Worm (Caenorhabditis elegans): ENCODE data around the gene hyl-1.

hyl-1 gene

DNA sequence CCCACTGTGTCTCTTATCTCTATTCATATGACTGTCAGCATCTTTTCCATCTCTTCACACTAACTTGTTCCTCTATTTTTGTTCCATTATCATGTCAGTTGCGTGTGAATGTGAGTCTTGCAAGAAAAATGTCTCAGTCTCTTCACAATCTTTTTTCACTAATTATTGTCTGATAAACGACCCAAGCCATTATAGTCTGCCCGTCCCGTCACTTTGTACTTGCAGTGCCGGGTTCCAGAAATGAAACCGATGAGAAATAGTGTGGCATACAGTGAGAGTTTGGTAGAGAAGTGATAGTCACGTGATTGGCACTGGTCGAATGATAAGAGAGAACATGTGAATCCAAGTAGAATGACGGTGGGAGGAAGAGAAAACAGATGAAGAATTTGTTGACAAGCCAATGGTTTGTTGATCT, 11.3 kb upstream of the hyl-1 start (continued):
- TF ChIP-seq hpl-2 (GFP tag; optimal IDR thresholded peaks at IDR 0.05) (peak; percentile 75), unc-62 (GFP tag; optimal IDR thresholded peaks at IDR 0.05) (no peak), ets-5 (GFP tag; IDR thresholded peaks at IDR 0.05) (no peak), tbx-2 (tag; optimal IDR thresholded peaks at IDR 0.05) (peak; percentile 90), dpl-1 (GFP tag; optimal IDR thresholded peaks at IDR 0.05) (peak in 1 of 3 experiments; percentile 40), C34B4.2 (tag; optimal IDR thresholded peaks at IDR 0.05) (no peak), sox-4 (tag; optimal IDR thresholded peaks at IDR 0.05) (peak; percentile 6), nhr-11 (tag; optimal IDR thresholded peaks at IDR 0.05) (peak; percentile 72), ama-1 (optimal IDR thresholded peaks at IDR 0.05) (no peak), elt-2 (tag; optimal IDR thresholded peaks at IDR 0.05) (peak; percentile 100), mef-2 (tag; optimal IDR thresholded peaks at IDR 0.05) (peak; percentile 69), nhr-77 (tag; optimal IDR thresholded peaks at IDR 0.05) (no peak), pag-3 (tag; optimal IDR thresholded peaks at IDR 0.05; ENCODE audit: borderline replicate concordance, insufficient read depth) (no peak), pax-3 (tag; optimal IDR thresholded peaks at IDR 0.05) (peak; percentile 40), ceh-63 (GFP tag; optimal IDR thresholded peaks at IDR 0.05) (no peak), snpc-4 (tag; optimal IDR thresholded peaks at IDR 0.05) (peak; percentile 30), mdl-1 (tag; optimal IDR thresholded peaks at IDR 0.05) (peak in 1 of 2 experiments; percentile 95), ceh-82 (tag; optimal IDR thresholded peaks at IDR 0.05) (peak in 1 of 3 experiments; percentile 5), nhr-85 (tag) (peak; percentile 98), egl-27 (tag; optimal IDR thresholded peaks at IDR 0.05) (peak; percentile 28 to 57), jun-1 (tag; optimal IDR thresholded peaks at IDR 0.05) (peak; percentile 81), sptf-1 (tag; optimal IDR thresholded peaks at IDR 0.05) (no peak), nhr-90 (tag; optimal IDR thresholded peaks at IDR 0.05; ENCODE audit: poor library complexity) (peak; percentile 93), pqm-1 (tag; optimal IDR thresholded peaks at IDR 0.05) (peak; percentile 68), zag-1 (tag; optimal IDR thresholded peaks at IDR 0.05) (no peak), fkh-8 (tag; optimal IDR thresholded peaks at IDR 0.05) (no peak), xbp-1 (tag; optimal IDR thresholded peaks at IDR 0.05) (peak; percentile 63), ces-1 (GFP tag; optimal IDR thresholded peaks at IDR 0.05) (no peak), blmp-1 (tag; optimal IDR thresholded peaks at IDR 0.05) (peak; percentile 85), zip-4 (GFP tag; optimal IDR thresholded peaks at IDR 0.05) (no peak), Y116A8C.19 (tag; optimal IDR thresholded peaks at IDR 0.05; ENCODE audit: borderline replicate concordance) (no peak)

DNA sequence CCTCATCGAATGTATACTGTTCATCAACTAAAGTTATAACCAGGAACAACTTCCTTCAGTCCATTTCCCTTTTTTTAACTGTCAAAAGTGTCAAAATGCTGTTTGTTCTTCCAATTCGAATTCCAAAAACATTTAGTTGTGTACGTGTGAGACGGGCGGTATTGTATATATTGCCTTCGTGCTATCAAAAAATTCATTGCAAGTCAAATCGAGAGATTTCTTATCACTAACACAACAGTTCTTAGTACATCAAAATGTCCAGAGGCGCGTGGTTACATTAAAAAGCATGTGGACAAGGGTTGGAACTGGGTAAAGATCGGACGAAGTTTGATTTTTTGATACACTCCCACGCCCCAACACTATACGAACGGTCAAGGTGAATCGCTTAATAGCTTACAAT, 10.6 kb upstream of the hyl-1 start:
- TF ChIP-seq nhr-85 (tag) (peak; percentile 5), hlh-17 (GFP tag; optimal IDR thresholded peaks at IDR 0.05; ENCODE audit: borderline replicate concordance) (no peak), fkh-4 (tag; optimal IDR thresholded peaks at IDR 0.05; ENCODE audit: borderline replicate concordance) (no peak), lin-35 (GFP tag; optimal IDR thresholded peaks at IDR 0.05) (peak in 1 of 2 experiments; percentile 46), aly-2 (tag; optimal IDR thresholded peaks at IDR 0.05) (no peak), nhr-90 (tag; optimal IDR thresholded peaks at IDR 0.05; ENCODE audit: poor library complexity) (peak; percentile 62), elt-2 (tag; optimal IDR thresholded peaks at IDR 0.05) (peak; percentile 89), ztf-4 (tag; optimal IDR thresholded peaks at IDR 0.05) (peak; percentile 32), vab-15 (tag; optimal IDR thresholded peaks at IDR 0.05) (no peak), isw-1 (GFP tag; IDR thresholded peaks at IDR 0.05) (no peak), mdl-1 (tag; optimal IDR thresholded peaks at IDR 0.05) (peak in 1 of 2 experiments; percentile 87), jun-1 (tag; optimal IDR thresholded peaks at IDR 0.05) (peak; percentile 31), nhr-47 (tag; optimal IDR thresholded peaks at IDR 0.05) (peak; percentile 1), rnt-1 (tag; optimal IDR thresholded peaks at IDR 0.05) (no peak), C34B4.2 (tag; optimal IDR thresholded peaks at IDR 0.05) (no peak), skn-1 (tag; optimal IDR thresholded peaks at IDR 0.05) (no peak), elt-3 (tag; optimal IDR thresholded peaks at IDR 0.05) (peak in 3 of 6 experiments; percentile 29 to 76 (median 68)), ets-5 (GFP tag; IDR thresholded peaks at IDR 0.05) (no peak), lir-3 (tag; optimal IDR thresholded peaks at IDR 0.05; ENCODE audit: poor library complexity) (no peak), lin-15B (tag; optimal IDR thresholded peaks at IDR 0.05) (no peak), efl-3 (GFP tag; optimal IDR thresholded peaks at IDR 0.05) (no peak), dsc-1 (tag; optimal IDR thresholded peaks at IDR 0.05) (no peak), unc-30 (tag; optimal IDR thresholded peaks at IDR 0.05) (no peak), lin-14 (GFP tag; optimal IDR thresholded peaks at IDR 0.05) (peak; percentile 65), hpl-2 (GFP tag; optimal IDR thresholded peaks at IDR 0.05) (no peak), nhr-12 (tag; optimal IDR thresholded peaks at IDR 0.05) (no peak), dpl-1 (GFP tag; optimal IDR thresholded peaks at IDR 0.05) (no peak), efl-1 (optimal IDR thresholded peaks at IDR 0.05) (no peak), efl-1 (GFP tag; optimal IDR thresholded peaks at IDR 0.05 in 1 of 2) (peak in 1 of 2 experiments; percentile 94), unc-130 (tag; optimal IDR thresholded peaks at IDR 0.05) (peak; percentile 72)
